Worm (Caenorhabditis elegans): Measurements from ENCODE around the gene clec-252.

The clec-252 gene

DNA sequence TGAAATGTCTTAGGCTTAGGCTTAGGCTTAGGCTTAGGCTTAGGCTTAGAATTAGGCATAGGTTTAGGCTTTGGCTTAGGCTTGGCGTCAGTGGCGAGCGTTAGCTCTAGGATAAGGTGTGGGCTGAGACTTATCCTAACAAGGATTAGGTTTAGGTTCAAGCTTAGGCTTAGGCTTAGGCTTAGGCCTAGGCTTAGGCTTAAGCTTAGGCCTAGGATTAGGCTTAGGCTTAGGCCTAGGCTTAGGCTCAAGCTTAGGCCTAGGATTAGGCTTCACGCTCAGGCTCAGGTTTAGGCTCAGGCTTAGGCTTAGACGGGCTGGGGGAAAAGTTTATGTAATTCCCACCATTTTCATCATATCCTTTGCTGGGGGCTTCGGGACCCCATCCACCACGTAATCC is 14.7 kb downstream of the clec-252 start:
- TF ChIP-seq lim-7 (GFP tag; IDR thresholded peaks at IDR 0.05) (no peak), F49E8.2 (tag; optimal IDR thresholded peaks at IDR 0.05; ENCODE audit: borderline replicate concordance) (no peak), hlh-11 (tag; optimal IDR thresholded peaks at IDR 0.05) (no peak), nhr-237 (tag; optimal IDR thresholded peaks at IDR 0.05) (no peak), egl-27 (tag; optimal IDR thresholded peaks at IDR 0.05) (no peak)

DNA sequence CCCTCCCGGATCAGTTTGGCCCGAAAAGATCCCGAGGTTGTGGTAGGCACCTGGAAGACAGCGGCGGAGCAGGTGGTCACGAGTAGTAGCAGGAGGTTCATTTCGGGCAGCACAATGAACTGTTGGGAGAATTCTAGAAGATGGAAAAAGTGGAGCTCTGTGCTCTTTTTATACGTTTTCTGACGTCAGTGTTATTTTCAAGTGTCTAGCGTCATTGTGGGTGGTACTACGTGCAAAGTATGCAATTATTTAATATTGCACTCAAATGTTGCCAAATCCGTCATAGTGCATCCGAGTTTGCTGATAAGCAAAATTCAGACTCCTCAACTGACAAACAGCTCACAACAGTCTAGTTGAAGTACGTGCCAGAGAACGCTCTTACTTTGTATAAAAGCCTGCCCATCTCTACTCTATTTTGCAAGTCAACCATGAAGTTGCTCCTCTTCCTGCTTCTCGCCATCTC is 17.0 kb downstream of the clec-252 start, which contains the start of the genes asp-18 and scl-19:
Gene asp-18 (minus strand): TSS at position 101 of the 463 bp plus-strand sequence.
Gene scl-19 (plus strand): TSS at position 413 of the 463 bp plus-strand sequence.
- TF ChIP-seq fos-1 (tag; optimal IDR thresholded peaks at IDR 0.05) (no peak), nhr-11 (tag; optimal IDR thresholded peaks at IDR 0.05) (no peak), ZK337.2 (GFP tag; IDR thresholded peaks at IDR 0.05) (no peak), unc-39 (tag; optimal IDR thresholded peaks at IDR 0.05) (no peak), skn-1 (tag; optimal IDR thresholded peaks at IDR 0.05) (no peak), lin-15B (tag; optimal IDR thresholded peaks at IDR 0.05) (no peak), ztf-7 (tag; optimal IDR thresholded peaks at IDR 0.05) (no peak), Y5F2A.4 (GFP tag; optimal IDR thresholded peaks at IDR 0.05) (no peak), egl-27 (tag; optimal IDR thresholded peaks at IDR 0.05) (no peak), ztf-11 (tag; optimal IDR thresholded peaks at IDR 0.05) (no peak), ceh-82 (tag; optimal IDR thresholded peaks at IDR 0.05) (no peak), nhr-111 (GFP tag; optimal IDR thresholded peaks at IDR 0.05) (no peak), nhr-6 (tag; optimal IDR thresholded peaks at IDR 0.05) (no peak), pqm-1 (tag; optimal IDR thresholded peaks at IDR 0.05) (no peak), daf-8 (GFP tag; IDR thresholded peaks at IDR 0.05) (no peak), madf-9 (GFP tag; conservative IDR thresholded peaks at IDR 0.05) (no peak), rbr-2 (tag; optimal IDR thresholded peaks at IDR 0.05) (no peak), mdt-29 (GFP tag; IDR thresholded peaks at IDR 0.05) (no peak), dpl-1 (GFP tag; optimal IDR thresholded peaks at IDR 0.05) (no peak)

DNA sequence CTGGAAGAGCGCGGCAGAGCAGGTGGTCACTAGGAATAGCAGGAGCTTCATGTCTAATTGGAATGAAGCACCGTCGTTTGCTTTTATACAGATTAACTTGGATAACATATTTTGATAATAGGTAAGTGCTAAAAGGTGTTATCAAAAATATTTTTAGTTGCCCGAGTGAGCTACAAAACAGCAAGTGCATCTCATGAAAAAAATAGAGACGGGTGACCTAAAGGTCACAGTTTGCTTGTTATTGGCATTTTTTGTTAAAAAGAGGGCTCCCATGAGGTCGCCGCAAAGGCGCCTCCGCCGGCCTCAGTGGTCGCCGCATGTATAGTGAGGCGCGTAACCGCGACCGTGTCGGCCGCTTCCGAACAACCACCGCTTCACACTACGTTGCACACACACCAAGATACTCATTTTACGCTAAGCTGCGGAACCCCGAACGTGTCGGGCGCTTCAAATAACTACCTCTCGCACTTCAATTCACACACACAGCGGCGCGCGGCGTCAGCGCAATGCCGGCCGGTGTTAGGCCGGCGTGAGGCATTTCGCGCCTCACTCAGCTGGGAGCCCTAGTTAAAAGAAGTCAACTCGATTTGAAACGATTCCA is 19.2 kb downstream of the clec-252 start, which contains the start of gene asp-19:
Gene asp-19 (minus strand): TSS at position 51 of the 601 bp plus-strand sequence.
- no peak for TF ChIP-seq ZK337.2 (GFP tag; IDR thresholded peaks at IDR 0.05)
- no peak for TF ChIP-seq mxl-3 (GFP tag; optimal IDR thresholded peaks at IDR 0.05)
- TF ChIP-seq nhr-10 (tag; optimal IDR thresholded peaks at IDR 0.05), result no peak
- no peak for TF ChIP-seq skn-1 (tag; optimal IDR thresholded peaks at IDR 0.05)
- TF ChIP-seq php-3 (GFP tag; IDR thresholded peaks at IDR 0.05), result no peak
- peak; percentile 62 for TF ChIP-seq set-16 (GFP tag; IDR thresholded peaks at IDR 0.05)
- TF ChIP-seq nhr-48 (tag; optimal IDR thresholded peaks at IDR 0.05), result no peak

DNA sequence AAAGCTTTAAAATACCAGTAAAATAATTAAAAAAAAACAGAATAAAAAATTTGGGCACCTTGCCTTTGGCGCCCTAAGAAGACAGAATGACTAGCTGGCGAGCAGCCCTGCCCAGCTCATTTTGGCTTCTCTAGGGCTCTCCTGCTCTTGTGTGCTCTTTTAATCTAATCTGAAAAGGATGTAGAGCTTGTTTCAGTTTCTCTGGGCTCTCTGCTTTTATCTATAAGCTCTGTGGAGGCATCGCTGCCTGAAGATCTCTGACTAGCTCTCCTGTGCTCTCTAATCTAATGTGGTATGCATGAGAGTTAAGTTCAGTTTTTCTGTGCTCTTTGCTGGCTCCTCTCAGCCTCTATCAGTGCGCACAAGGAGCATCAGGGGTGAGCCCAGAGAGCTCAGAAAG is 22.8 kb downstream of the clec-252 start:
- TF ChIP-seq arid-1 (GFP tag; conservative IDR thresholded peaks at IDR 0.05), result no peak
- no peak for TF ChIP-seq hlh-30 (tag; optimal IDR thresholded peaks at IDR 0.05; ENCODE audit: insufficient read depth)
- no peak for TF ChIP-seq nhr-25 (tag; optimal IDR thresholded peaks at IDR 0.05; ENCODE audit: borderline replicate concordance, insufficient read depth)
- TF ChIP-seq lin-1 (GFP tag; IDR thresholded peaks at IDR 0.05), result no peak
- no peak for TF ChIP-seq fos-1 (tag; optimal IDR thresholded peaks at IDR 0.05)
- TF ChIP-seq lim-7 (GFP tag; IDR thresholded peaks at IDR 0.05), result no peak
- no peak for TF ChIP-seq nhr-77 (tag; optimal IDR thresholded peaks at IDR 0.05)
- TF ChIP-seq lin-39 (tag; optimal IDR thresholded peaks at IDR 0.05), result no peak
- no peak for TF ChIP-seq F49E8.2 (tag; optimal IDR thresholded peaks at IDR 0.05; ENCODE audit: borderline replicate concordance)
- no peak for TF ChIP-seq madf-9 (GFP tag; conservative IDR thresholded peaks at IDR 0.05)
- no peak for TF ChIP-seq ceh-44 (GFP tag; IDR thresholded peaks at IDR 0.05)
- no peak for TF ChIP-seq F10B5.3 (tag; optimal IDR thresholded peaks at IDR 0.05)
- TF ChIP-seq tag-97 (GFP tag; IDR thresholded peaks at IDR 0.05), result no peak
- TF ChIP-seq ctbp-1 (GFP tag; IDR thresholded peaks at IDR 0.05), result no peak
